Worm (Caenorhabditis elegans): ENCODE measurements around the gene C06A6.4.

C06A6.4 gene

DNA sequence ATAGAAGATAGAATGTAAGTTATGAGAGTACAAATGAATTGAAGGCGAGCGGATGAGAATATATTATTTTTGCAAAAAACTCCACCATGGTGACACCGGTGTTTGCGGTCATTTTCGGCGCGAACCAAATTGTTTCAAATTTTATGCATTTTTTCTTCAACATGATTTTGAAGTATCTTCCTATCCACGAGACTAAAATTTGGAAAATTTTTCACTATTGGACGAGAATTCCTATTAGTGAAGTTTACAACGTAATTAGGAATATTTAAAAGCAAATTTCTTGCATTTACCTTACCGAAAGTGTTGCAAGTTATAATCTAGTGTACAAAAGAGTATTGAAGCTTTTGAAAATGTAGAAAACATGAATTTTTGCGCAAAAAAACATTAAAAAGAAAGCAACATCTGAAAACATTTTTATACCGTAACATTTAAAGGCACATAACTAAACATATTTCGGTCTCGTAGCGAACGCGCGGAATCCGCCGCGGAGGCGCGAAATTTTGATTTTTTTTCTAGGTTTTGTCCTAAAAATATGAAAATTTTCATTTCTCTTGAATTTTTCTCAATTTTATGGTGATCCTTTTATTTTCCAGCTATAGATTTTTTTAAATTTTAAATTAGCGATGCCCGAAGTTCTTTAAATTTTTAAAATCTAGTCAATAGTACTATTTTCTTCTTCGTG, 32.5 kb downstream of the C06A6.4 start, which contains the start of gene sgo-1 (continued):
- no peak for TF ChIP-seq ets-4 (GFP tag; optimal IDR thresholded peaks at IDR 0.05)
- peak; percentile 85 for TF ChIP-seq F49E8.2 (tag; optimal IDR thresholded peaks at IDR 0.05; ENCODE audit: insufficient read depth)
- no peak for TF ChIP-seq ztf-26 (tag; optimal IDR thresholded peaks at IDR 0.05)
- TF ChIP-seq lsy-27 (tag; optimal IDR thresholded peaks at IDR 0.05; ENCODE audit: borderline replicate concordance, insufficient read depth) = no peak
- no peak for TF ChIP-seq die-1 (tag; optimal IDR thresholded peaks at IDR 0.05)
- TF ChIP-seq T26A5.8 (tag; optimal IDR thresholded peaks at IDR 0.05) = no peak
- peak; percentile 98 for TF ChIP-seq ceh-91 (GFP tag; IDR thresholded peaks at IDR 0.05)
- peak; percentile 35; the same call in 1 of the 2 replicates for TF ChIP-seq cebp-1 (GFP tag; IDR thresholded peaks at IDR 0.05)
- no peak for TF ChIP-seq cebp-1 (tag; optimal IDR thresholded peaks at IDR 0.05)
- no peak for TF ChIP-seq nhr-120 (GFP tag; IDR thresholded peaks at IDR 0.05)
- peak; percentile 70; the same call in 1 of the 2 replicates for TF ChIP-seq nfya-2 (GFP tag; IDR thresholded peaks at IDR 0.05)
- TF ChIP-seq egl-18 (GFP tag; IDR thresholded peaks at IDR 0.05) = no peak
- peak; percentile 73; the same call in 1 of the 2 replicates for TF ChIP-seq ztf-28 (GFP tag; IDR thresholded peaks at IDR 0.05)
- TF ChIP-seq snpc-1.3 (tag; optimal IDR thresholded peaks at IDR 0.05; ENCODE audit: insufficient read depth) = peak; percentile 85
- peak; percentile 69; the same call in 1 of the 2 replicates for TF ChIP-seq lir-1 (GFP tag; conservative IDR thresholded peaks at IDR 0.05)
- TF ChIP-seq madf-8 (GFP tag; conservative IDR thresholded peaks at IDR 0.05) = peak; percentile 98
- TF ChIP-seq let-607 (tag; optimal IDR thresholded peaks at IDR 0.05) = no peak
- peak; percentile 85 for TF ChIP-seq attf-6 (GFP tag; IDR thresholded peaks at IDR 0.05)
- TF ChIP-seq mxl-1 (tag; optimal IDR thresholded peaks at IDR 0.05) = no peak
- TF ChIP-seq tbp1 (GFP tag; optimal IDR thresholded peaks at IDR 0.05) = peak; percentile 67
- no peak for TF ChIP-seq mel-28 (tag; optimal IDR thresholded peaks at IDR 0.05; ENCODE audit: borderline replicate concordance)
- TF ChIP-seq C17E4.6 (GFP tag; IDR thresholded peaks at IDR 0.05) = peak; percentile 88
- TF ChIP-seq attf-5 (GFP tag; optimal IDR thresholded peaks at IDR 0.05) = no peak
- peak; percentile 100 for TF ChIP-seq madf-6 (GFP tag; IDR thresholded peaks at IDR 0.05)
- no peak for TF ChIP-seq B0261.1 (tag; optimal IDR thresholded peaks at IDR 0.05)
- TF ChIP-seq chd-7 (tag; optimal IDR thresholded peaks at IDR 0.05) = no peak
- no peak for TF ChIP-seq nhr-80 (tag; optimal IDR thresholded peaks at IDR 0.05)
- TF ChIP-seq cebp-2 (GFP tag; IDR thresholded peaks at IDR 0.05) = no peak
- TF ChIP-seq F37B4.10 (GFP tag; IDR thresholded peaks at IDR 0.05) = no peak
- peak; percentile 91 for TF ChIP-seq lin-54 (GFP tag; optimal IDR thresholded peaks at IDR 0.05)
- TF ChIP-seq mcd-1 (GFP tag; IDR thresholded peaks at IDR 0.05) = peak; percentile 78
- peak; percentile 99 for TF ChIP-seq D2030.7 (GFP tag; IDR thresholded peaks at IDR 0.05)
- TF ChIP-seq C06A6.2 (GFP tag; conservative IDR thresholded peaks at IDR 0.05) = no peak
- TF ChIP-seq egrh-3 (GFP tag; IDR thresholded peaks at IDR 0.05) = no peak
- no peak for TF ChIP-seq Y56A3A.18 (GFP tag; IDR thresholded peaks at IDR 0.05)
- no peak for TF ChIP-seq pha-4 (tag; optimal IDR thresholded peaks at IDR 0.05)
- no peak for TF ChIP-seq F55B11.4 (tag; optimal IDR thresholded peaks at IDR 0.05; ENCODE audit: borderline replicate concordance, insufficient read depth)

DNA sequence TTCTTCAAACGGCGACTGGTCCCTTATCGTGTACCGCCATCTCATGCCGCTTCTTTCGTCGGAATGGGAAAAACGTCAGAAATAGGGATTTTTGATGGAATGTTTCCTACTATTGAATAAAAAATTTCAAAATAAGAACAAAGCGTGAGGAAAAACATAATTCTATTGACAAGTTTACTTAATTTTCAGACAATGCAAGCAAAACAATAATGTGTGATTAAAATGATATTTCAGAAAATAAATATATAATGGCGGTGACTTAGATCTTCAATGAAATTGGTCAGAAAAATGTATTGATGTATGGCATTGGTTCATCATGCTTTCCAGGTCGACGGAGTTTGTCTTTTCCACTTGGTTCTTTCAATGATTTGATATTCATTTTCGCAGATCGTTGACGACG, 34.4 kb downstream of the C06A6.4 start, which contains the start of gene ntp-1:
ntp-1 (minus strand) TSS at position 101 of the 400 bp plus-strand sequence.
- TF ChIP-seq lin-54 (GFP tag; optimal IDR thresholded peaks at IDR 0.05) = no peak
- no peak for TF ChIP-seq C17E4.6 (GFP tag; IDR thresholded peaks at IDR 0.05)
- no peak for TF ChIP-seq dox-1 (GFP tag; IDR thresholded peaks at IDR 0.05)
- no peak for TF ChIP-seq F10E7.11 (tag; optimal IDR thresholded peaks at IDR 0.05)
- TF ChIP-seq tlf-1 (GFP tag; optimal IDR thresholded peaks at IDR 0.05) = no peak
- no peak for TF ChIP-seq mes-4 (tag; optimal IDR thresholded peaks at IDR 0.05)
